Worm (Caenorhabditis elegans): ENCODE results near the gene C06C6.8.

DNA sequence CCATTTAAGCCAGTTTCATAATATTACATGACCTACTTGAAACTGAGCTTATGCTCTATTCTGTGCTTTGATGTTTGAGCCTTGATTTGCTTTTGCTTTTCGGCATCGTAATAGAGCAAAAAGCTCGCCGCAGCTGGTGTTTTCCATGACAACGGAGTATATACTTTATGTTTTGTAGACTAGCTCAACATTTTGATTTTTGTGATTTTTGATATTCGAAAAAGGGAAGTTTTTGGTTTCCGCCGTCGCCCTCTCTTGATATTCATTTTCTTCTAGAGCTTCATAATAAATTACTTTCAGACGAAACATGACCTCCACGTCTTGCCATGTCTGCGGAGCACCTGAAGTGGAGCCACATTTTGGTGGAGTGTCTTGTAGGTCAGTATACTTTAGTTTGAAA lies 5.4 kb downstream of the C06C6.8 start, which contains the start of gene nhr-63:
- TF ChIP-seq him-1 (tag; optimal IDR thresholded peaks at IDR 0.05) (no peak), dao-5 (tag; optimal IDR thresholded peaks at IDR 0.05) (no peak)

Data from whole organism, L4/young adult.